Worm (Caenorhabditis elegans) whole organism, L2 larva: Measurements from ENCODE around the gene popl-1.

Experiments
- C34F6.9 ChIP-seq: fragments of 150-350 bp; optimal IDR thresholded peaks from 2 replicates; lab custom pipeline; 2014; ENCODE audit warnings: missing biosample characterization, missing genetic modification characterization
- F13H6.1 ChIP-seq: sonication (generic microtip); optimal IDR thresholded peaks from 2 replicates; lab custom pipeline; 2016; ENCODE audit warnings: missing genetic modification characterization, missing compliant biosample characterization
- R02D3.7 ChIP-seq: fragments of 150-350 bp; optimal IDR thresholded peaks from 2 replicates; lab custom pipeline; 2014; ENCODE audit warnings: missing biosample characterization, missing genetic modification characterization
- Y55F3AM.14 ChIP-seq: fragments of 200-800 bp; sonication (Bioruptor generic); optimal IDR thresholded peaks from 2 replicates; lab custom pipeline; 2018; ENCODE audit warnings: mild to moderate bottlenecking, missing genetic modification characterization, missing compliant biosample characterization
- ZK546.5 ChIP-seq: sonication (generic microtip); optimal IDR thresholded peaks from 2 replicates; lab custom pipeline; 2017; ENCODE audit warnings: missing biosample characterization, missing genetic modification characterization
- aly-2 ChIP-seq: fragments of 150-350 bp; optimal IDR thresholded peaks from 2 replicates; lab custom pipeline; 2014; ENCODE audit warnings: missing biosample characterization, missing genetic modification characterization
- ama-1 ChIP-seq: fragments of 150-350 bp; optimal IDR thresholded peaks from 2 replicates; lab custom pipeline; 2018; ENCODE audit warnings: inconsistent platforms
- blmp-1 ChIP-seq: sonication (generic microtip); optimal IDR thresholded peaks from 2 replicates; lab custom pipeline; 2017; ENCODE audit warnings: missing genetic modification characterization, mild to moderate bottlenecking, missing compliant biosample characterization, antibody characterized with exemption, moderate library complexity; ENCODE audit not compliant: insufficient read depth
- ceh-16 ChIP-seq: fragments of 150-350 bp; optimal IDR thresholded peaks from 2 replicates; lab custom pipeline; 2014; ENCODE audit warnings: missing biosample characterization, missing genetic modification characterization
- ceh-82 ChIP-seq: fragments of 150-350 bp; optimal IDR thresholded peaks from 2 replicates; lab custom pipeline; 2014; ENCODE audit warnings: missing biosample characterization, missing genetic modification characterization
- crh-2 ChIP-seq: sonication (generic microtip); optimal IDR thresholded peaks from 2 replicates; lab custom pipeline; 2017; ENCODE audit warnings: missing biosample characterization, missing genetic modification characterization
- dmd-4 ChIP-seq: sonication (generic microtip); optimal IDR thresholded peaks from 2 replicates; lab custom pipeline; 2017; ENCODE audit warnings: missing biosample characterization, missing genetic modification characterization
- egl-27 ChIP-seq: sonication (generic microtip); optimal IDR thresholded peaks from 3 replicates; lab custom pipeline; 2017; ENCODE audit warnings: missing biosample characterization, missing genetic modification reagents, missing genetic modification characterization
- elt-1 ChIP-seq: fragments of 150-350 bp; optimal IDR thresholded peaks from 2 replicates; lab custom pipeline; 2014; ENCODE audit warnings: missing biosample characterization, missing genetic modification characterization
- elt-3 ChIP-seq: sonication (generic microtip); optimal IDR thresholded peaks from 2 replicates; lab custom pipeline; 2017; ENCODE audit warnings: missing biosample characterization, missing genetic modification characterization
- fos-1 ChIP-seq: fragments of 150-350 bp; optimal IDR thresholded peaks from 2 replicates; lab custom pipeline; 2014; ENCODE audit warnings: missing biosample characterization, missing genetic modification characterization
- gmeb-1 ChIP-seq: fragments of 150-350 bp; optimal IDR thresholded peaks from 2 replicates; lab custom pipeline; 2014; ENCODE audit warnings: missing biosample characterization, missing genetic modification characterization
- lin-11 ChIP-seq: fragments of 150-350 bp; sonication (generic microtip); optimal IDR thresholded peaks from 2 replicates; lab custom pipeline; 2014; ENCODE audit warnings: missing biosample characterization, missing genetic modification characterization, inconsistent platforms, mixed read lengths
- lin-13 ChIP-seq: fragments of 150-350 bp; optimal IDR thresholded peaks from 2 replicates; lab custom pipeline; 2014; ENCODE audit warnings: missing biosample characterization, missing genetic modification reagents, missing genetic modification characterization
- lin-39 ChIP-seq: fragments of 150-350 bp; optimal IDR thresholded peaks from 2 replicates; lab custom pipeline; 2014; ENCODE audit warnings: missing biosample characterization, missing genetic modification reagents, missing genetic modification characterization
- lsy-2 ChIP-seq, 2 experiments: fragments of 150-350 bp in 1 of 2; sonication (generic microtip) in 1 of 2; optimal IDR thresholded peaks; 2 replicates each; lab custom pipeline; 2014 to 2017; ENCODE audit warnings: missing biosample characterization in 2 of 2, missing genetic modification characterization in 2 of 2
- mab-5 ChIP-seq: fragments of 150-350 bp; optimal IDR thresholded peaks from 2 replicates; lab custom pipeline; 2014; ENCODE audit warnings: missing biosample characterization, missing genetic modification characterization
- mdl-1 ChIP-seq, 2 experiments: fragments of 150-350 bp in 1 of 2; sonication (generic microtip) in 1 of 2; optimal IDR thresholded peaks; 2 replicates each; lab custom pipeline; 2017; ENCODE audit warnings: missing biosample characterization in 2 of 2, missing genetic modification characterization in 2 of 2
- nhr-10 ChIP-seq: sonication (generic microtip); optimal IDR thresholded peaks from 2 replicates; lab custom pipeline; 2017; ENCODE audit warnings: missing biosample characterization, missing genetic modification characterization
- nhr-11 ChIP-seq: fragments of 150-350 bp; optimal IDR thresholded peaks from 2 replicates; lab custom pipeline; 2014; ENCODE audit warnings: missing biosample characterization, missing genetic modification characterization
- nhr-12 ChIP-seq: fragments of 150-350 bp; optimal IDR thresholded peaks from 2 replicates; lab custom pipeline; 2014; ENCODE audit warnings: missing biosample characterization, missing genetic modification characterization
- nhr-129 ChIP-seq: fragments of 150-350 bp; optimal IDR thresholded peaks from 2 replicates; lab custom pipeline; 2014; ENCODE audit warnings: missing biosample characterization, missing genetic modification characterization
- nhr-23 ChIP-seq: fragments of 150-350 bp; optimal IDR thresholded peaks from 2 replicates; lab custom pipeline; 2014; ENCODE audit warnings: missing biosample characterization, missing genetic modification reagents, missing genetic modification characterization
- nhr-237 ChIP-seq: fragments of 150-350 bp; optimal IDR thresholded peaks from 2 replicates; lab custom pipeline; 2014; ENCODE audit warnings: missing biosample characterization, missing genetic modification characterization
- nhr-25 ChIP-seq: fragments of 150-350 bp; sonication (generic microtip); optimal IDR thresholded peaks from 3 replicates; lab custom pipeline; 2014; ENCODE audit warnings: missing biosample characterization, missing genetic modification characterization
- peb-1 ChIP-seq: fragments of 150-350 bp; optimal IDR thresholded peaks from 2 replicates; lab custom pipeline; 2014; ENCODE audit warnings: missing biosample characterization, missing genetic modification characterization
- sem-4 ChIP-seq: fragments of 150-350 bp; optimal IDR thresholded peaks from 2 replicates; lab custom pipeline; 2014; ENCODE audit warnings: missing biosample characterization, missing genetic modification reagents, missing genetic modification characterization
- sma-3 ChIP-seq: sonication (generic microtip); optimal IDR thresholded peaks from 2 replicates; lab custom pipeline; 2016; ENCODE audit warnings: missing genetic modification reagents, missing genetic modification characterization, missing compliant biosample characterization
- sma-9 ChIP-seq, 2 experiments: fragments of 150-350 bp in 1 of 2; sonication (generic microtip) in 1 of 2; optimal IDR thresholded peaks; 2 replicates each; lab custom pipeline; 2014 to 2016; ENCODE audit warnings: missing genetic modification characterization in 2 of 2, mild to moderate bottlenecking in 1 of 2, missing biosample characterization in 1 of 2, missing compliant biosample characterization in 1 of 2, missing genetic modification reagents in 1 of 2, moderate library complexity in 1 of 2
- snpc-4 ChIP-seq: fragments of 150-350 bp; optimal IDR thresholded peaks from 2 replicates; lab custom pipeline; 2014; ENCODE audit warnings: missing biosample characterization, missing genetic modification characterization
- unc-55 ChIP-seq: fragments of 150-350 bp; sonication (generic microtip); optimal IDR thresholded peaks from 3 replicates; lab custom pipeline; 2014; ENCODE audit warnings: missing biosample characterization, missing genetic modification reagents, missing genetic modification characterization
- ztf-1 ChIP-seq: fragments of 200-800 bp; sonication (Bioruptor generic); conservative IDR thresholded peaks from 2 replicates; pipeline ENCODE4 v1.3.6; 2022; ENCODE audit warnings: missing genetic modification characterization, missing compliant biosample characterization
- ztf-11 ChIP-seq: sonication (generic microtip); optimal IDR thresholded peaks from 2 replicates; lab custom pipeline; 2017; ENCODE audit warnings: missing biosample characterization, missing genetic modification characterization
- ztf-4 ChIP-seq: fragments of 150-350 bp; optimal IDR thresholded peaks from 2 replicates; lab custom pipeline; 2014; ENCODE audit warnings: missing biosample characterization, missing genetic modification characterization

popl-1 gene

DNA sequence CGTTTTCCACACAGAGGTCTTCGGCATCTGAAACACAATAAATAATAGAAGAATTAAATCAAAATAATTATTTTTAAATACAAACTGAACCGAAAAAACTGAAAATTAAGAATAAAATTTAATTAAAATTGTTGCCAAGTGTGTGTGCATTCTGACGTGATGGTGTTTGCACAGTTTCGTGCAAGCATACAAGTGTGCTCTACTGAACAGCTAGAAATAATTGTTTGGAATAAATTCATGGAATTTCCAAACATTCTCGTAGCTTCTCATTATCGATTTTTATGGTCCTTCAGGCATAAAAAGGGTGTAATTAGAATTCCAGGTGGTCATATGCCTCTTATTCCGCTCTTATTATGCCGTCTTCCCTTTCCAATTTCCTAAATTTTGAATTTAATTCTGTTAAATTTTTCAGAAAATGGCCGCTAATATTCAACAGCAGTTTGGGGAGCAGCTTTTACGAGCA lies 1.1 kb upstream of the popl-1 start, which contains the start of the genes mrps-17 and txdc-9 (continued):
- TF ChIP-seq nhr-237 (tag; lab: Kevin White, UChicago) (no peak), ceh-16 (tag; lab: Kevin White, UChicago) (no peak), nhr-23 (no peak), lin-11 (tag; lab: Kevin White, UChicago) (peak; percentile 37), lsy-2 (tag; optimal IDR thresholded peaks at IDR 0.05; lab: Kevin White, UChicago) (peak; percentile 67 to 90), R02D3.7 (tag; lab: Kevin White, UChicago) (no peak), C34F6.9 (tag; lab: Kevin White, UChicago) (peak; percentile 97), sma-3 (peak; percentile 65), sem-4 (peak; percentile 83), nhr-12 (no peak), dmd-4 (tag; lab: Kevin White, UChicago) (no peak), unc-55 (GFP tag; lab: Kevin White, UChicago) (peak; percentile 97), aly-2 (tag; lab: Kevin White, UChicago) (no peak), mdl-1 (tag; optimal IDR thresholded peaks at IDR 0.05; lab: Kevin White, UChicago) (no peak), nhr-129 (tag; lab: Kevin White, UChicago) (peak; percentile 74), mab-5 (tag; lab: Kevin White, UChicago) (peak; percentile 64), nhr-25 (tag; lab: Kevin White, UChicago) (no peak), ZK546.5 (tag; lab: Kevin White, UChicago) (no peak), fos-1 (tag; lab: Kevin White, UChicago) (peak; percentile 60), ztf-1 (no peak), Y55F3AM.14 (GFP tag; lab: Kevin White, UChicago) (no peak), sma-9 (GFP tag; optimal IDR thresholded peaks at IDR 0.05; lab: Kevin White, UChicago) (peak; percentile 75), sma-9 (tag; optimal IDR thresholded peaks at IDR 0.05; lab: Kevin White, UChicago) (no peak), ztf-4 (tag; lab: Kevin White, UChicago) (peak; percentile 38), ceh-82 (no peak), lin-39 (tag; lab: Kevin White, UChicago) (no peak), blmp-1 (tag; lab: Kevin White, UChicago) (no peak)
- TF ChIP-seq, all 48 proteins: peak for 20

DNA sequence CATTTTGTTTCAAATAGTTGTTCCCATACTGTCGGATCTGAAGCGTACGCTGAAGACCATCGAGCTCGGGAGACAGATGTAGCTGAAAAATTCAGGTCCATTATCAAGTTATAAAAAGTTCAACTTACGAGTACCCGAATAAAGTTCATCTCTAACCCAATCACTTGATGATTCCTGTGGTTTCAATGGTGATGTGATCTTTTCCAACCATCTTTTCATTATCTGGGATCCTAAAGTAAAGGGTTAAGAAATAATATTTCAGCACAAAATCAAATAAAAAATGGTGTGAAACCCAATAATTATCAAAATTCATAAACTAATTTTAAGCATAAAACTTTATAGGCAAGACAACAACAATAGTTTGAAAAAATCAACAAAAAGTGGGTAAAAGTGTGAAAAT lies 3.5 kb downstream of the popl-1 start, which contains the start of gene C05D11.8:
Gene C05D11.8, minus strand, starts transcription at position 101 of the 400 bp plus-strand sequence.
- no peak for TF ChIP-seq sma-9 (GFP tag; optimal IDR thresholded peaks at IDR 0.05; lab: Kevin White, UChicago)
- TF ChIP-seq sma-9 (tag; optimal IDR thresholded peaks at IDR 0.05; lab: Kevin White, UChicago) = no peak
- TF ChIP-seq ama-1 (lab: Kevin White, UChicago) = no peak
- no peak for TF ChIP-seq R02D3.7 (tag; lab: Kevin White, UChicago)
- no peak for TF ChIP-seq elt-1
- no peak for TF ChIP-seq ztf-11 (tag; lab: Kevin White, UChicago)
- no peak for TF ChIP-seq lin-13 (GFP tag; lab: Kevin White, UChicago)

DNA sequence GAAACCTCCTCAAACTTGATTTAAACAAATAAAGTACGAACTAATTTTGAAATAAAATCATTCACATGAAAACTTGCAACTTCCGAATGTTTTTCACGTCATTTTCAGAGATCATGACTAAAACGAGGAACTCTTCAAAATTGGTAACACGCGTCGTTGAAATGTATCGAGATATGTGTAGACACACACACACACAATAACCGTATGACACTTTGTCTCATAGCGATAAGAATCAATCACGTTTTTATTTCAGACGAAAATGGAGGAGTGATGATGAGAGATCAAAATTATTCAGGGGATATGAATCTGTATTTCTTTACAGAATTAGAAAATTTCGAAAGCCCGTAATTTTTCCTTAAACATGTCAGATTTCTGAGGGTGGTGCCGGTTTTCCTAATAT lies 8.0 kb downstream of the popl-1 start:
- TF ChIP-seq sma-9 (GFP tag; optimal IDR thresholded peaks at IDR 0.05; lab: Kevin White, UChicago) (peak; percentile 68), sma-9 (tag; optimal IDR thresholded peaks at IDR 0.05; lab: Kevin White, UChicago) (no peak), mdl-1 (tag; optimal IDR thresholded peaks at IDR 0.05; lab: Kevin White, UChicago) (no peak), ceh-82 (no peak), crh-2 (peak; percentile 65), nhr-25 (tag; lab: Kevin White, UChicago) (peak; percentile 62), ztf-11 (tag; lab: Kevin White, UChicago) (no peak), fos-1 (tag; lab: Kevin White, UChicago) (peak; percentile 51), elt-3 (tag; lab: Kevin White, UChicago) (no peak), mab-5 (tag; lab: Kevin White, UChicago) (no peak)

DNA sequence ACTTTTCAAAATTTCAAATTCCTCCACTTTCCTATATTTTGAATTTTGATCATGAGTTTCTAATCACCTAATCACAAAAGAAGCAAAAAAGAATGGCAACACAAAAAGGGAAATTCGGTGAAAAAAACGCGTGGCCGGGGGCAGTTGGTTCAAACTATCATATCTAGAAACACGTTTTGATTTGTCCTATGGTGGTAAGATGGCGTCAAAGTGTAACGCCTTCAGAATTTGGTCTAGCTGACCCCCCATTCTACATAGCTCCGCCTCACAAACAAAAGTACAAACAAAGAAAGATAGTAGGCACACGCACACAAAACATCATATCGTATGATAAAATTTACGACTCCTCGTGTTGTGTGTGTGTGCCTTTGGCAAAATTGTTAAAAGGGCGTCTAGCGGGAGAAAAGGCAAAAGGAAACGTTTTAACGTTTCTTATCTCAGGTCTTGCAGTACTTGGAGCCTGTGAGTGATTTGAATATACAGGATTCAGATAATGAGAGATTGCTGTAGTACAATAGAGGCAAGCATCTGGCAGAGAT lies 8.7 kb downstream of the popl-1 start:
- TF ChIP-seq F13H6.1 (peak; percentile 14), fos-1 (tag; lab: Kevin White, UChicago) (peak; percentile 68), nhr-23 (no peak), blmp-1 (tag; lab: Kevin White, UChicago) (peak; percentile 62), peb-1 (no peak), nhr-10 (no peak), nhr-11 (tag; lab: Kevin White, UChicago) (no peak), crh-2 (peak; percentile 72), ZK546.5 (tag; lab: Kevin White, UChicago) (no peak), snpc-4 (tag; lab: Kevin White, UChicago) (no peak), nhr-129 (tag; lab: Kevin White, UChicago) (peak; percentile 40), ceh-16 (tag; lab: Kevin White, UChicago) (no peak), ceh-82 (no peak), lsy-2 (tag; optimal IDR thresholded peaks at IDR 0.05; lab: Kevin White, UChicago) (no peak), gmeb-1 (peak; percentile 7), sma-9 (GFP tag; optimal IDR thresholded peaks at IDR 0.05; lab: Kevin White, UChicago) (peak; percentile 75), sma-9 (tag; optimal IDR thresholded peaks at IDR 0.05; lab: Kevin White, UChicago) (no peak), unc-55 (GFP tag; lab: Kevin White, UChicago) (no peak), sma-3 (peak; percentile 41), mdl-1 (tag; optimal IDR thresholded peaks at IDR 0.05; lab: Kevin White, UChicago) (peak in 1 of 2 experiments; percentile 53), Y55F3AM.14 (GFP tag; lab: Kevin White, UChicago) (no peak), lin-13 (GFP tag; lab: Kevin White, UChicago) (no peak), nhr-25 (tag; lab: Kevin White, UChicago) (peak; percentile 66), egl-27 (tag; lab: Kevin White, UChicago) (no peak), ztf-4 (tag; lab: Kevin White, UChicago) (no peak), ztf-1 (no peak)
